Fruit fly (Drosophila melanogaster) whole organism, embryonic: ENCODE results near the gene atl.
A peak's percentile ranks its signal among the peaks of the same experiment; 100 is the strongest.

Experiments used
- Atf6 ChIP-seq: fragments of 200-800 bp; sonication (Bioruptor generic); IDR thresholded peaks from 2 replicates; pipeline ENCODE4 v1.3.6; 2022; ENCODE audit warnings: missing biosample characterization, missing genetic modification characterization
- CG12236 ChIP-seq: fragments of 200-800 bp; sonication (Bioruptor generic); optimal IDR thresholded peaks from 2 replicates; lab custom pipeline; 2016; ENCODE audit warnings: missing biosample characterization, missing genetic modification characterization
- CG12744 ChIP-seq: fragments of 200-800 bp; sonication (Bioruptor generic); optimal IDR thresholded peaks from 2 replicates; lab custom pipeline; 2016; ENCODE audit warnings: missing biosample characterization, missing genetic modification characterization
- CG13287 ChIP-seq: fragments of 200-800 bp; sonication (Bioruptor generic); IDR thresholded peaks from 2 replicates; pipeline ENCODE4 v1.3.6; 2022; ENCODE audit warnings: missing biosample characterization, missing genetic modification characterization; ENCODE audit not compliant: partially characterized antibody
- CG15269 ChIP-seq: fragments of 200-800 bp; sonication (Bioruptor generic); optimal IDR thresholded peaks from 2 replicates; lab custom pipeline; 2018; ENCODE audit warnings: missing biosample characterization, mild to moderate bottlenecking, missing genetic modification characterization, moderate library complexity
- CG1529 ChIP-seq: fragments of 200-800 bp; sonication (Bioruptor generic); optimal IDR thresholded peaks from 3 replicates; lab custom pipeline; 2018; ENCODE audit warnings: missing biosample characterization, missing genetic modification characterization
- CG17568 ChIP-seq: fragments of 200-800 bp; sonication (Bioruptor generic); optimal IDR thresholded peaks from 2 replicates; lab custom pipeline; 2018; ENCODE audit warnings: missing biosample characterization, mild to moderate bottlenecking, missing genetic modification characterization, moderate library complexity
- CG18599 ChIP-seq: fragments of 200-800 bp; sonication (Bioruptor generic); optimal IDR thresholded peaks from 3 replicates; lab custom pipeline; 2017; ENCODE audit warnings: missing biosample characterization, missing genetic modification characterization, mild to moderate bottlenecking, moderate library complexity, missing genetic modification reagents
- CG2129 ChIP-seq: fragments of 200-800 bp; sonication (Bioruptor generic); IDR thresholded peaks from 2 replicates; pipeline ENCODE4 v1.3.6; 2022; ENCODE audit warnings: missing biosample characterization, missing genetic modification characterization; ENCODE audit not compliant: partially characterized antibody
- CG30020 ChIP-seq: fragments of 200-800 bp; optimal IDR thresholded peaks from 2 replicates; lab custom pipeline; 2019; ENCODE audit warnings: missing biosample characterization, mild to moderate bottlenecking, missing genetic modification characterization, moderate library complexity
- CG3065 ChIP-seq: fragments of 200-800 bp; sonication (Bioruptor generic); optimal IDR thresholded peaks from 2 replicates; lab custom pipeline; 2016; ENCODE audit warnings: missing biosample characterization, missing genetic modification characterization
- CG32767 ChIP-seq: fragments of 200-800 bp; sonication (Bioruptor generic); IDR thresholded peaks from 2 replicates; pipeline ENCODE4 v1.3.6; 2022; ENCODE audit warnings: missing biosample characterization, missing genetic modification characterization
- CG32772 ChIP-seq: fragments of 200-800 bp; sonication (Bioruptor generic); IDR thresholded peaks from 2 replicates; pipeline ENCODE4 v1.3.6; 2022; ENCODE audit warnings: missing biosample characterization, missing genetic modification characterization
- CG5953 ChIP-seq: fragments of 200-800 bp; sonication (Bioruptor generic); IDR thresholded peaks from 2 replicates; pipeline ENCODE4 v1.3.6; 2022; ENCODE audit warnings: missing biosample characterization, missing genetic modification characterization
- CG7556 ChIP-seq: fragments of 200-800 bp; sonication (Bioruptor generic); optimal IDR thresholded peaks from 2 replicates; lab custom pipeline; 2017; ENCODE audit warnings: missing biosample characterization, mild to moderate bottlenecking, missing genetic modification characterization
- CG8089 ChIP-seq: fragments of 200-800 bp; sonication (Bioruptor generic); optimal IDR thresholded peaks from 3 replicates; lab custom pipeline; 2016; ENCODE audit warnings: missing biosample characterization, missing genetic modification characterization
- CG8281 ChIP-seq: fragments of 200-800 bp; sonication (Bioruptor generic); optimal IDR thresholded peaks from 2 replicates; lab custom pipeline; 2018; ENCODE audit warnings: missing biosample characterization, mild to moderate bottlenecking, missing genetic modification characterization, moderate library complexity
- Dek ChIP-seq: fragments of 200-800 bp; sonication (Bioruptor generic); optimal IDR thresholded peaks from 3 replicates; lab custom pipeline; 2019; ENCODE audit warnings: missing biosample characterization, mild to moderate bottlenecking, missing genetic modification characterization, moderate library complexity
- Elba2 ChIP-seq: fragments of 200-800 bp; sonication (Bioruptor generic); optimal IDR thresholded peaks from 3 replicates; lab custom pipeline; 2016; ENCODE audit warnings: missing biosample characterization, missing genetic modification characterization
- Hand ChIP-seq: fragments of 200-800 bp; sonication (Bioruptor generic); optimal IDR thresholded peaks from 2 replicates; lab custom pipeline; 2017; ENCODE audit warnings: mild to moderate bottlenecking, missing biosample characterization, missing genetic modification reagents, missing genetic modification characterization
- HmgD ChIP-seq: fragments of 200-800 bp; sonication (Bioruptor generic); optimal IDR thresholded peaks from 3 replicates; lab custom pipeline; 2016; ENCODE audit warnings: missing biosample characterization, missing genetic modification characterization
- Hmr ChIP-seq: fragments of 200-800 bp; sonication (Bioruptor generic); optimal IDR thresholded peaks from 3 replicates; lab custom pipeline; 2017; ENCODE audit warnings: mild to moderate bottlenecking, missing biosample characterization, missing genetic modification reagents, missing genetic modification characterization
- Jarid2 ChIP-seq: fragments of 200-800 bp; sonication (Bioruptor generic); optimal IDR thresholded peaks from 3 replicates; lab custom pipeline; 2017; ENCODE audit warnings: mild to moderate bottlenecking, missing biosample characterization, missing genetic modification reagents, missing genetic modification characterization
- Lpt ChIP-seq: fragments of >200 bp; optimal IDR thresholded peaks from 2 replicates; lab custom pipeline; 2018; ENCODE audit warnings: missing biosample characterization, missing genetic modification characterization
- MESR4 ChIP-seq: fragments of 200-800 bp; sonication (Bioruptor generic); optimal IDR thresholded peaks from 2 replicates; lab custom pipeline; 2018; ENCODE audit warnings: missing biosample characterization, mild to moderate bottlenecking, missing genetic modification characterization, moderate library complexity
- Mrtf ChIP-seq: fragments of 200-800 bp; sonication (Bioruptor generic); IDR thresholded peaks from 3 replicates; pipeline ENCODE4 v1.3.6; 2022; ENCODE audit warnings: missing biosample characterization, missing genetic modification characterization
- Myb ChIP-seq: fragments of 200-800 bp; sonication (Bioruptor generic); optimal IDR thresholded peaks from 2 replicates; lab custom pipeline; 2016; ENCODE audit warnings: missing biosample characterization, missing genetic modification characterization
- PHDP ChIP-seq: fragments of 200-800 bp; sonication (Bioruptor generic); optimal IDR thresholded peaks from 3 replicates; lab custom pipeline; 2018; ENCODE audit warnings: missing biosample characterization, mild to moderate bottlenecking, missing genetic modification characterization, moderate library complexity
- Ptx1 ChIP-seq: fragments of 200-800 bp; sonication (Bioruptor generic); IDR thresholded peaks from 2 replicates; pipeline ENCODE4 v1.3.6; 2022; ENCODE audit warnings: missing biosample characterization, missing genetic modification characterization
- Trl ChIP-seq, 3 experiments: fragments of >200 bp in 2 of 3; fragments of 200-800 bp in 1 of 3; sonication (Bioruptor generic) in 1 of 3; optimal IDR thresholded peaks; 2 replicates in 1 of 3; 3 replicates in 2 of 3; lab custom pipeline; 2016 to 2017; ENCODE audit warnings: missing biosample characterization in 1 of 3, missing genetic modification characterization in 1 of 3
- YL-1 ChIP-seq: fragments of 200-800 bp; sonication (Bioruptor generic); optimal IDR thresholded peaks from 3 replicates; lab custom pipeline; 2017; ENCODE audit warnings: missing biosample characterization, mild to moderate bottlenecking, missing genetic modification characterization
- croc ChIP-seq: fragments of 200-800 bp; sonication (Bioruptor generic); conservative IDR thresholded peaks from 3 replicates; pipeline ENCODE4 v1.3.6; 2022; ENCODE audit warnings: missing biosample characterization, missing genetic modification characterization
- dm ChIP-seq: fragments of 200-800 bp; sonication (Bioruptor generic); optimal IDR thresholded peaks from 3 replicates; lab custom pipeline; 2016; ENCODE audit warnings: missing biosample characterization, missing genetic modification characterization
- gce ChIP-seq: fragments of 200-800 bp; sonication (Bioruptor generic); IDR thresholded peaks from 3 replicates; pipeline ENCODE4 v1.3.6; 2022; ENCODE audit warnings: missing biosample characterization, missing genetic modification characterization
- gt ChIP-seq: fragments of 200-800 bp; sonication (Bioruptor generic); IDR thresholded peaks from 2 replicates; pipeline ENCODE4 v1.3.6; 2022; ENCODE audit warnings: missing biosample characterization, missing genetic modification characterization
- ham ChIP-seq: fragments of 200-800 bp; sonication (Bioruptor generic); IDR thresholded peaks from 2 replicates; pipeline ENCODE4 v1.3.6; 2022; ENCODE audit warnings: missing biosample characterization, missing genetic modification characterization
- ind ChIP-seq: fragments of 200-800 bp; sonication (Bioruptor generic); optimal IDR thresholded peaks from 3 replicates; lab custom pipeline; 2016; ENCODE audit warnings: missing biosample characterization, missing genetic modification characterization
- jigr1 ChIP-seq: fragments of 200-800 bp; sonication (Bioruptor generic); IDR thresholded peaks from 3 replicates; pipeline ENCODE4 v1.3.6; 2022; ENCODE audit warnings: missing biosample characterization, missing genetic modification characterization
- lab ChIP-seq: fragments of 200-800 bp; sonication (Bioruptor generic); optimal IDR thresholded peaks from 3 replicates; lab custom pipeline; 2017; ENCODE audit warnings: missing biosample characterization, missing genetic modification characterization, mild to moderate bottlenecking, moderate library complexity, missing genetic modification reagents
- lmd ChIP-seq: fragments of 200-800 bp; sonication (Bioruptor generic); IDR thresholded peaks from 2 replicates; pipeline ENCODE4 v1.3.6; 2022; ENCODE audit warnings: missing biosample characterization, missing genetic modification characterization
- mam ChIP-seq: fragments of 200-800 bp; sonication (Bioruptor generic); optimal IDR thresholded peaks from 3 replicates; lab custom pipeline; 2016; ENCODE audit warnings: missing biosample characterization, missing genetic modification characterization
- nau ChIP-seq: fragments of 200-800 bp; sonication (Bioruptor generic); optimal IDR thresholded peaks from 3 replicates; lab custom pipeline; 2017; ENCODE audit warnings: missing biosample characterization, mild to moderate bottlenecking, missing genetic modification characterization, missing genetic modification reagents
- odd ChIP-seq: fragments of 200-800 bp; sonication (Bioruptor generic); optimal IDR thresholded peaks from 2 replicates; lab custom pipeline; 2017; ENCODE audit warnings: missing biosample characterization, mild to moderate bottlenecking, missing genetic modification characterization
- org-1 ChIP-seq: fragments of 200-800 bp; sonication (Bioruptor generic); optimal IDR thresholded peaks from 2 replicates; lab custom pipeline; 2017; ENCODE audit warnings: missing biosample characterization, missing genetic modification characterization
- phol ChIP-seq: fragments of 200-800 bp; sonication (Bioruptor generic); optimal IDR thresholded peaks from 3 replicates; lab custom pipeline; 2018; ENCODE audit warnings: missing biosample characterization, mild to moderate bottlenecking, missing genetic modification characterization, moderate library complexity
- sens ChIP-seq: fragments of 200-800 bp; sonication (Bioruptor generic); peaks from one replicate; lab custom pipeline; 2016; ENCODE audit warnings: missing biosample characterization, missing genetic modification characterization
- tll ChIP-seq, 2 experiments: fragments of 200-800 bp in 1 of 2; fragments of >200 bp in 1 of 2; sonication (Bioruptor generic) in 1 of 2; optimal IDR thresholded peaks; 2 replicates each; lab custom pipeline; 2017 to 2019; ENCODE audit warnings: missing biosample characterization in 2 of 2, missing genetic modification characterization in 2 of 2, mild to moderate bottlenecking in 1 of 2, moderate library complexity in 1 of 2
- zfh1 ChIP-seq: fragments of 200-800 bp; sonication (Bioruptor generic); IDR thresholded peaks from 3 replicates; pipeline ENCODE4 v1.3.6; 2022; ENCODE audit warnings: missing biosample characterization, missing genetic modification characterization

The atl gene

dm6 chr3R:24651044-24651459 is 25.6 kb downstream of the atl start (continued):
- TF ChIP-seq CG12236 (GFP tag; lab: Kevin White, UChicago) (no peak), Elba2 (no peak), Myb (GFP tag; lab: Kevin White, UChicago) (no peak)

dm6 chr3R:24654770-24655322 is 29.4 kb downstream of the atl start, which contains the start of the genes CG31125 and CG6695:
Gene CG31125, minus strand, starts transcription at chr3R:24654820.
Gene CG6695, plus strand, starts transcription at chr3R:24655160.
- TF ChIP-seq HmgD (GFP tag; lab: Kevin White, UChicago) = peak; percentile 65
- TF ChIP-seq CG5953 (GFP tag; lab: Robert Waterston, UW) = no peak
- TF ChIP-seq mam (GFP tag; lab: Kevin White, UChicago) = peak; percentile 78
- TF ChIP-seq phol (tag; lab: Kevin White, UChicago) = peak; percentile 82
- TF ChIP-seq zfh1 = 0 out of 3 replicates have a peak, but pooled peaks have one; percentile 40
- no peak for TF ChIP-seq CG15269 (tag; lab: Kevin White, UChicago)
- TF ChIP-seq Lpt (GFP tag; lab: Kevin White, UChicago) = no peak
- no peak for TF ChIP-seq sens
- TF ChIP-seq dm (GFP tag; lab: Kevin White, UChicago) = peak; percentile 68
- no peak for TF ChIP-seq CG8281 (tag; lab: Kevin White, UChicago)
- peak; percentile 55; the same call in 1 of the 2 replicates for TF ChIP-seq CG2129 (GFP tag; lab: Robert Waterston, UW)
- no peak for TF ChIP-seq Mrtf (GFP tag; lab: Robert Waterston, UW)
- TF ChIP-seq jigr1 = no peak
- peak; percentile 71 for TF ChIP-seq YL-1 (GFP tag; lab: Kevin White, UChicago)
- peak; percentile 46 for TF ChIP-seq MESR4
- TF ChIP-seq CG30020 (tag; lab: Kevin White, UChicago) = peak; percentile 54
- peak; percentile 88 for TF ChIP-seq CG13287 (GFP tag; lab: Robert Waterston, UW)
- TF ChIP-seq CG32772 (GFP tag; lab: Robert Waterston, UW) = no peak
- TF ChIP-seq Ptx1 (GFP tag; lab: Robert Waterston, UW) = peak; percentile 53
- TF ChIP-seq Jarid2 = no peak
- TF ChIP-seq Trl (optimal IDR thresholded peaks at IDR 0.05; lab: Kevin White, UChicago) = no peak
- TF ChIP-seq Trl (GFP tag; optimal IDR thresholded peaks at IDR 0.05; lab: Kevin White, UChicago) = peak; percentile 67
- no peak for TF ChIP-seq CG32767 (GFP tag; lab: Robert Waterston, UW)
- TF ChIP-seq CG3065 = no peak
- TF ChIP-seq PHDP = no peak
- no peak for TF ChIP-seq nau (GFP tag; lab: Kevin White, UChicago)
- peak; percentile 43; the same call in 1 of the 2 replicates for TF ChIP-seq lmd (GFP tag; lab: Robert Waterston, UW)
- no peak for TF ChIP-seq org-1
- no peak for TF ChIP-seq CG1529 (GFP tag; lab: Kevin White, UChicago)
- no peak for TF ChIP-seq odd
- TF ChIP-seq CG8089 (GFP tag; lab: Kevin White, UChicago) = no peak
- TF ChIP-seq Atf6 = peak; percentile 40; the same call in 1 of the 2 replicates
- TF ChIP-seq gce = no peak
- no peak for TF ChIP-seq ham (GFP tag; lab: Robert Waterston, UW)
- no peak for TF ChIP-seq CG17568 (GFP tag; lab: Kevin White, UChicago)
- peak; percentile 44 for TF ChIP-seq tll (GFP tag; optimal IDR thresholded peaks at IDR 0.05; lab: Kevin White, UChicago)
- no peak for TF ChIP-seq CG18599 (GFP tag; lab: Kevin White, UChicago)
- TF ChIP-seq Hand (GFP tag; lab: Kevin White, UChicago) = no peak
- TF ChIP-seq gt (GFP tag; lab: Robert Waterston, UW) = no peak
- peak; percentile 34 for TF ChIP-seq CG7556
- TF ChIP-seq croc (GFP tag; lab: Robert Waterston, UW) = no peak
- TF ChIP-seq CG12744 (GFP tag; lab: Kevin White, UChicago) = peak; percentile 51
- no peak for TF ChIP-seq lab (GFP tag; lab: Kevin White, UChicago)
- peak; percentile 18 for TF ChIP-seq Dek
- TF ChIP-seq Hmr (GFP tag; lab: Kevin White, UChicago) = no peak
- TF ChIP-seq ind (GFP tag; lab: Kevin White, UChicago) = peak; percentile 44
